Fruit fly (Drosophila melanogaster): ENCODE measurements around the gene Hcs.

Hcs gene

DNA sequence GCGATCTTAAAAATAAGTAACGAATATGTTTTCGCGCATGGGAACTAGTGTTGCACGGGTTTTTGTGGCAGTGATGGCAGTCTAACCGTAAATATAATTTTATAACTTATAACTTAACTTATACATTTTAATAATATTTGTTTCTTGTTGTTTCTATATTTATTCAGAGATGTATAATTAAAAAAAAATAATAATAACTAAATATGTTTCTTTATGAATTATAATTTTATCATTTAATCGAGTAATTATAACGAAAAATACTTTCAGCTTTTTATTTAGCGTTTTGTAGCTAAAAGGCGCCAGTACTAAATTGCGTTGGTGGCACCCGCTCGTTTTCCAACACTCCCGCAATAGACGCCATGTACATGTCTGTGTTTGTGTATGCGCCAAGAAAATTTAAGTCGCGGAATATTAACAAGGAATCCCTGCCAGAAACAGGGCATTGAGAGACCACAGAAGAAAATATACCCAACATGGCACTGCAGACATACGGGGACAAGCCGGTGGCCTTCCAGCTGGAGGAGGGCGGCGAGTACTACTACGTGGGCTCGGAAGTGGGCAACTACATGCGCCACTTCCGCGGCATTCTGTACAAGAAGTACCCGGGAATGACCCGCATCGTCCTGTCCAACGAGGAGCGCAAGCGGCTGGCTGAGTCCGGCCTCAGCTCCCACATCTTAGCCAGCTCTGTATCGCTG, 4.0 kb upstream of the Hcs start, which contains the start of the genes mRpL44 and Snr1 (continued):
- peak in 1 of 3 experiments; percentile 51 for TF ChIP-seq lola (GFP tag; optimal IDR thresholded peaks at IDR 0.05)
- TF ChIP-seq CG2889 (GFP tag; IDR thresholded peaks at IDR 0.05), result no peak
- TF ChIP-seq CG16863 (GFP tag; optimal IDR thresholded peaks at IDR 0.05), result no peak
- TF ChIP-seq C15 (GFP tag; IDR thresholded peaks at IDR 0.05), result no peak
- peak; percentile 40 for TF ChIP-seq Xbp1 (GFP tag; optimal IDR thresholded peaks at IDR 0.05)
- TF ChIP-seq Dip3 (GFP tag; optimal IDR thresholded peaks at IDR 0.05), result no peak
- no peak for TF ChIP-seq dati (GFP tag; IDR thresholded peaks at IDR 0.05)
- no peak for TF ChIP-seq kay (GFP tag; optimal IDR thresholded peaks at IDR 0.05)
- no peak for TF ChIP-seq CG10959 (GFP tag; IDR thresholded peaks at IDR 0.05)
- TF ChIP-seq unc-4 (GFP tag; IDR thresholded peaks at IDR 0.05; ENCODE audit: partially characterized antibody), result no peak
- no peak for TF ChIP-seq ftz-f1 (GFP tag; optimal IDR thresholded peaks at IDR 0.05)
- peak; percentile 35 for TF ChIP-seq Fer2 (tag; optimal IDR thresholded peaks at IDR 0.05)
- TF ChIP-seq corto (GFP tag; optimal IDR thresholded peaks at IDR 0.05), result no peak
- TF ChIP-seq stc (GFP tag; IDR thresholded peaks at IDR 0.05), result no peak
- peak; percentile 63 for TF ChIP-seq CG9932 (GFP tag; IDR thresholded peaks at IDR 0.05)
- no peak for TF ChIP-seq repo (GFP tag; optimal IDR thresholded peaks at IDR 0.05)
- peak; percentile 20 for TF ChIP-seq CG12942 (GFP tag; optimal IDR thresholded peaks at IDR 0.05)
- TF ChIP-seq tup (GFP tag; optimal IDR thresholded peaks at IDR 0.05), result no peak
- TF ChIP-seq Dip2 (GFP tag; IDR thresholded peaks at IDR 0.05), result no peak
- no peak for TF ChIP-seq fru (optimal IDR thresholded peaks at IDR 0.05)
- TF ChIP-seq CG1647 (GFP tag; optimal IDR thresholded peaks at IDR 0.05), result no peak
- TF ChIP-seq ash1 (GFP tag; optimal IDR thresholded peaks at IDR 0.05), result no peak
- no peak for TF ChIP-seq eve (GFP tag; optimal IDR thresholded peaks at IDR 0.05)
- TF ChIP-seq tap (tag; optimal IDR thresholded peaks at IDR 0.05), result no peak
- TF ChIP-seq CG12744 (GFP tag; optimal IDR thresholded peaks at IDR 0.05), result no peak
- no peak for TF ChIP-seq CG7786 (GFP tag; optimal IDR thresholded peaks at IDR 0.05)
- TF ChIP-seq CG4820 (GFP tag; optimal IDR thresholded peaks at IDR 0.05), result no peak
- TF ChIP-seq gro (GFP tag; optimal IDR thresholded peaks at IDR 0.05), result no peak
- no peak for TF ChIP-seq chinmo (GFP tag; IDR thresholded peaks at IDR 0.05; ENCODE audit: partially characterized antibody)
- TF ChIP-seq mam (GFP tag; optimal IDR thresholded peaks at IDR 0.05), result no peak
- peak; percentile 6 for TF ChIP-seq trh (GFP tag; optimal IDR thresholded peaks at IDR 0.05)
- no peak for TF ChIP-seq CG15011 (GFP tag; optimal IDR thresholded peaks at IDR 0.05)
- peak; percentile 52; the same call in 1 of the 2 replicates for TF ChIP-seq Xrp1 (GFP tag; IDR thresholded peaks at IDR 0.05)
- TF ChIP-seq CG34422 (GFP tag; IDR thresholded peaks at IDR 0.05), result peak; percentile 41; the same call in 1 of the 3 replicates
- TF ChIP-seq CG17568 (GFP tag; optimal IDR thresholded peaks at IDR 0.05), result no peak
- no peak for TF ChIP-seq CG9797 (GFP tag; optimal IDR thresholded peaks at IDR 0.05)
- TF ChIP-seq CkIIα-i1 (GFP tag; IDR thresholded peaks at IDR 0.05), result no peak
- no peak for TF ChIP-seq CG1832 (GFP tag; optimal IDR thresholded peaks at IDR 0.05)
- no peak for TF ChIP-seq CG8765 (GFP tag; IDR thresholded peaks at IDR 0.05)
- TF ChIP-seq CG7556 (GFP tag; optimal IDR thresholded peaks at IDR 0.05), result no peak
- TF ChIP-seq E2f1 (GFP tag; IDR thresholded peaks at IDR 0.05), result peak; percentile 30; the same call in 1 of the 2 replicates
- TF ChIP-seq so (GFP tag; IDR thresholded peaks at IDR 0.05), result no peak
- TF ChIP-seq CG8281 (tag; optimal IDR thresholded peaks at IDR 0.05), result no peak
- TF ChIP-seq HLH3B (GFP tag; IDR thresholded peaks at IDR 0.05), result no peak
- TF ChIP-seq Ravus (GFP tag; IDR thresholded peaks at IDR 0.05), result no peak
- TF ChIP-seq CG12236 (GFP tag; optimal IDR thresholded peaks at IDR 0.05), result no peak
- no peak for TF ChIP-seq CG5245 (GFP tag; optimal IDR thresholded peaks at IDR 0.05)
- no peak for TF ChIP-seq fd96Cb (tag; optimal IDR thresholded peaks at IDR 0.05)
- TF ChIP-seq CG11085 (GFP tag; IDR thresholded peaks at IDR 0.05), result no peak
- TF ChIP-seq slou (GFP tag; optimal IDR thresholded peaks at IDR 0.05), result no peak
- TF ChIP-seq CG6689 (GFP tag; IDR thresholded peaks at IDR 0.05), result no peak
- no peak for TF ChIP-seq CG18476 (GFP tag; optimal IDR thresholded peaks at IDR 0.05)

Measured in whole organism, embryonic.